Fruit fly (Drosophila melanogaster) whole organism, embryonic: ENCODE data around the gene Zwilch.

Source experiments
- Antp ChIP-seq: fragments of 200-800 bp; sonication (Bioruptor generic); optimal IDR thresholded peaks from 3 replicates; lab custom pipeline; 2016; ENCODE audit warnings: missing biosample characterization, missing genetic modification characterization
- B-H2 ChIP-seq: fragments of 200-800 bp; sonication (Bioruptor generic); optimal IDR thresholded peaks from 2 replicates; lab custom pipeline; 2018; ENCODE audit warnings: missing biosample characterization, mild to moderate bottlenecking, missing genetic modification characterization
- CG10431 ChIP-seq: fragments of 200-800 bp; sonication (Bioruptor generic); optimal IDR thresholded peaks from 3 replicates; lab custom pipeline; 2018; ENCODE audit warnings: missing biosample characterization, mild to moderate bottlenecking, missing genetic modification characterization
- CG10462 ChIP-seq: fragments of 200-800 bp; sonication (Bioruptor generic); optimal IDR thresholded peaks from 2 replicates; lab custom pipeline; 2016; ENCODE audit warnings: missing biosample characterization, missing genetic modification characterization
- CG11398 ChIP-seq: fragments of 200-800 bp; sonication (Bioruptor generic); optimal IDR thresholded peaks from 2 replicates; lab custom pipeline; 2016; ENCODE audit warnings: missing biosample characterization, missing genetic modification characterization
- CG12071 ChIP-seq: fragments of 200-800 bp; sonication (Bioruptor generic); optimal IDR thresholded peaks from 3 replicates; lab custom pipeline; 2018; ENCODE audit warnings: missing biosample characterization, mild to moderate bottlenecking, missing genetic modification characterization
- CG13775 ChIP-seq: fragments of 200-800 bp; sonication (Bioruptor generic); optimal IDR thresholded peaks from 3 replicates; lab custom pipeline; 2017; ENCODE audit warnings: missing biosample characterization, mild to moderate bottlenecking, missing genetic modification characterization
- CG14667 ChIP-seq: fragments of 200-800 bp; sonication (Bioruptor generic); IDR thresholded peaks from 2 replicates; pipeline ENCODE4 v1.3.6; 2022; ENCODE audit warnings: missing biosample characterization, missing genetic modification characterization
- CG14710 ChIP-seq: fragments of 200-800 bp; sonication (Bioruptor generic); optimal IDR thresholded peaks from 3 replicates; lab custom pipeline; 2019; ENCODE audit warnings: missing biosample characterization, mild to moderate bottlenecking, missing genetic modification characterization, moderate library complexity
- CG15011 ChIP-seq: fragments of 200-800 bp; sonication (Bioruptor generic); optimal IDR thresholded peaks from 3 replicates; lab custom pipeline; 2018; ENCODE audit warnings: missing biosample characterization, mild to moderate bottlenecking, missing genetic modification characterization
- CG16815 ChIP-seq: fragments of 200-800 bp; sonication (Bioruptor generic); optimal IDR thresholded peaks from 3 replicates; lab custom pipeline; 2017; ENCODE audit warnings: missing biosample characterization, mild to moderate bottlenecking, missing genetic modification characterization
- CG17361 ChIP-seq: fragments of 200-800 bp; sonication (Bioruptor generic); IDR thresholded peaks from 3 replicates; pipeline ENCODE4 v1.3.6; 2022; ENCODE audit warnings: missing biosample characterization, missing genetic modification characterization
- CG18262 ChIP-seq: fragments of 200-800 bp; optimal IDR thresholded peaks from 3 replicates; lab custom pipeline; 2019; ENCODE audit warnings: missing biosample characterization, mild to moderate bottlenecking, missing genetic modification characterization, moderate library complexity
- CG2678 ChIP-seq: fragments of 200-800 bp; sonication (Bioruptor generic); optimal IDR thresholded peaks from 3 replicates; lab custom pipeline; 2019; ENCODE audit warnings: missing biosample characterization, mild to moderate bottlenecking, missing genetic modification characterization, moderate library complexity
- CG31388 ChIP-seq: fragments of 200-800 bp; sonication (Bioruptor generic); optimal IDR thresholded peaks from 2 replicates; lab custom pipeline; 2016; ENCODE audit warnings: missing biosample characterization, missing genetic modification characterization
- CG34224 ChIP-seq: fragments of 200-800 bp; sonication (Bioruptor generic); IDR thresholded peaks from 3 replicates; pipeline ENCODE4 v1.3.6; 2022; ENCODE audit warnings: missing biosample characterization, missing genetic modification characterization; ENCODE audit not compliant: partially characterized antibody
- CG6272 ChIP-seq: fragments of 200-800 bp; sonication (Bioruptor generic); IDR thresholded peaks from 2 replicates; pipeline ENCODE4 v1.3.6; 2022; ENCODE audit warnings: missing biosample characterization, missing genetic modification characterization
- CG6683 ChIP-seq: fragments of 200-800 bp; sonication (Bioruptor generic); optimal IDR thresholded peaks from 2 replicates; lab custom pipeline; 2017; ENCODE audit warnings: missing biosample characterization, mild to moderate bottlenecking, missing genetic modification characterization, missing genetic modification reagents
- CG6765 ChIP-seq: fragments of 200-800 bp; sonication (Bioruptor generic); optimal IDR thresholded peaks from 3 replicates; lab custom pipeline; 2017; ENCODE audit warnings: missing biosample characterization, mild to moderate bottlenecking, missing genetic modification characterization
- CG7271 ChIP-seq: fragments of 200-800 bp; sonication (Bioruptor generic); optimal IDR thresholded peaks from 2 replicates; lab custom pipeline; 2018; ENCODE audit warnings: missing biosample characterization, mild to moderate bottlenecking, missing genetic modification characterization, moderate library complexity
- CG9215 ChIP-seq: fragments of 200-800 bp; sonication (Bioruptor generic); IDR thresholded peaks from 2 replicates; pipeline ENCODE4 v1.3.6; 2022; ENCODE audit warnings: missing biosample characterization, missing genetic modification characterization
- CTCF ChIP-seq: fragments of 200-800 bp; sonication (Bioruptor generic); optimal IDR thresholded peaks from 2 replicates; lab custom pipeline; 2017; ENCODE audit warnings: missing biosample characterization, mild to moderate bottlenecking, missing genetic modification characterization, moderate library complexity
- D19A ChIP-seq: fragments of 200-800 bp; optimal IDR thresholded peaks from 3 replicates; lab custom pipeline; 2019; ENCODE audit warnings: missing biosample characterization, mild to moderate bottlenecking, missing genetic modification characterization, moderate library complexity
- D19B ChIP-seq: fragments of 200-800 bp; sonication (Bioruptor generic); optimal IDR thresholded peaks from 2 replicates; lab custom pipeline; 2017; ENCODE audit warnings: missing biosample characterization, mild to moderate bottlenecking, missing genetic modification characterization
- Dip3 ChIP-seq: fragments of 200-800 bp; sonication (Bioruptor generic); optimal IDR thresholded peaks from 3 replicates; lab custom pipeline; 2016; ENCODE audit warnings: missing biosample characterization, missing genetic modification characterization
- Dref ChIP-seq: fragments of 200-800 bp; sonication (Bioruptor generic); IDR thresholded peaks from 2 replicates; pipeline ENCODE4 v1.3.6; 2022; ENCODE audit warnings: missing biosample characterization, missing genetic modification characterization
- E2f2 ChIP-seq: fragments of 200-800 bp; sonication (Bioruptor generic); IDR thresholded peaks from 2 replicates; pipeline ENCODE4 v1.3.6; 2022; ENCODE audit warnings: missing biosample characterization, missing genetic modification characterization
- Eip74EF ChIP-seq, 2 experiments: fragments of 200-800 bp in 1 of 2; fragments of >200 bp in 1 of 2; sonication (Bioruptor generic) in 1 of 2; optimal IDR thresholded peaks; 2 replicates each; lab custom pipeline; 2017 to 2019; ENCODE audit warnings: missing biosample characterization in 2 of 2, missing genetic modification characterization in 2 of 2, mild to moderate bottlenecking in 1 of 2, moderate library complexity in 1 of 2
- Fer3 ChIP-seq: fragments of 200-800 bp; sonication (Bioruptor generic); optimal IDR thresholded peaks from 2 replicates; lab custom pipeline; 2018; ENCODE audit warnings: missing biosample characterization, mild to moderate bottlenecking, missing genetic modification characterization, moderate library complexity
- Hr39 ChIP-seq: fragments of >200 bp; optimal IDR thresholded peaks from 2 replicates; lab custom pipeline; 2017
- Kr ChIP-seq: fragments of 200-800 bp; sonication (Bioruptor generic); optimal IDR thresholded peaks from 2 replicates; lab custom pipeline; 2017; ENCODE audit warnings: missing biosample characterization, mild to moderate bottlenecking, missing genetic modification characterization
- MBD-R2 ChIP-seq: fragments of 200-800 bp; sonication (Bioruptor generic); IDR thresholded peaks from 2 replicates; pipeline ENCODE4 v1.3.6; 2022; ENCODE audit warnings: missing biosample characterization, missing genetic modification characterization
- NFAT ChIP-seq: fragments of 200-800 bp; sonication (Bioruptor generic); IDR thresholded peaks from 2 replicates; pipeline ENCODE4 v1.3.6; 2022; ENCODE audit warnings: missing biosample characterization, missing genetic modification characterization
- Ptx1 ChIP-seq: fragments of 200-800 bp; sonication (Bioruptor generic); IDR thresholded peaks from 2 replicates; pipeline ENCODE4 v1.3.6; 2022; ENCODE audit warnings: missing biosample characterization, missing genetic modification characterization
- Six4 ChIP-seq: fragments of 200-800 bp; sonication (Bioruptor generic); optimal IDR thresholded peaks from 2 replicates; lab custom pipeline; 2016; ENCODE audit warnings: missing biosample characterization, missing genetic modification characterization
- Xbp1 ChIP-seq: fragments of 200-800 bp; sonication (Bioruptor generic); optimal IDR thresholded peaks from 3 replicates; lab custom pipeline; 2016; ENCODE audit warnings: missing biosample characterization, mild to moderate bottlenecking, missing genetic modification characterization
- aop ChIP-seq: fragments of 200-800 bp; sonication (Bioruptor generic); IDR thresholded peaks from 2 replicates; pipeline ENCODE4 v1.3.6; 2022; ENCODE audit warnings: missing biosample characterization, missing genetic modification characterization
- bowl ChIP-seq: fragments of 200-800 bp; sonication (Bioruptor generic); IDR thresholded peaks from 2 replicates; pipeline ENCODE4 v1.3.6; 2022; ENCODE audit warnings: missing biosample characterization, missing genetic modification characterization
- chif ChIP-seq, 2 experiments: fragments of 200-800 bp; sonication (Bioruptor generic); optimal IDR thresholded peaks; 3 replicates each; lab custom pipeline; 2016; ENCODE audit warnings: missing biosample characterization in 2 of 2, missing genetic modification characterization in 2 of 2
- corto ChIP-seq: fragments of 200-800 bp; sonication (Bioruptor generic); optimal IDR thresholded peaks from 2 replicates; lab custom pipeline; 2016; ENCODE audit warnings: missing biosample characterization, mild to moderate bottlenecking, missing genetic modification characterization, moderate library complexity
- danr ChIP-seq: fragments of 200-800 bp; sonication (Bioruptor generic); IDR thresholded peaks from 2 replicates; pipeline ENCODE4 v1.3.6; 2022; ENCODE audit warnings: missing biosample characterization, missing genetic modification characterization
- dmrt11E ChIP-seq: fragments of 200-800 bp; sonication (Bioruptor generic); optimal IDR thresholded peaks from 3 replicates; lab custom pipeline; 2018; ENCODE audit warnings: missing biosample characterization, mild to moderate bottlenecking, missing genetic modification characterization, moderate library complexity
- ems ChIP-seq: fragments of 200-800 bp; sonication (Bioruptor generic); optimal IDR thresholded peaks from 3 replicates; lab custom pipeline; 2016; ENCODE audit warnings: missing biosample characterization, missing genetic modification characterization
- fd3F ChIP-seq: fragments of 200-800 bp; sonication (Bioruptor generic); optimal IDR thresholded peaks from 2 replicates; lab custom pipeline; 2018; ENCODE audit warnings: missing biosample characterization, mild to moderate bottlenecking, missing genetic modification characterization, moderate library complexity
- fd64A ChIP-seq: fragments of 200-800 bp; sonication (Bioruptor generic); optimal IDR thresholded peaks from 3 replicates; lab custom pipeline; 2018; ENCODE audit warnings: missing biosample characterization, mild to moderate bottlenecking, missing genetic modification characterization
- jigr1 ChIP-seq: fragments of 200-800 bp; sonication (Bioruptor generic); IDR thresholded peaks from 3 replicates; pipeline ENCODE4 v1.3.6; 2022; ENCODE audit warnings: missing biosample characterization, missing genetic modification characterization
- lov ChIP-seq, 2 experiments: fragments of 200-800 bp in 1 of 2; fragments of >200 bp in 1 of 2; sonication (Bioruptor generic) in 1 of 2; IDR thresholded peaks in 1 of 2; optimal IDR thresholded peaks in 1 of 2; 2 replicates in 1 of 2; 3 replicates in 1 of 2; pipeline versions ENCODE4 v1.3.6 to Lab custom; 2017 to 2022; ENCODE audit warnings: missing biosample characterization in 1 of 2, missing genetic modification characterization in 1 of 2
- oc ChIP-seq: fragments of 200-800 bp; sonication (Bioruptor generic); optimal IDR thresholded peaks from 2 replicates; lab custom pipeline; 2018; ENCODE audit warnings: missing biosample characterization, mild to moderate bottlenecking, missing genetic modification characterization, moderate library complexity
- pum ChIP-seq: fragments of 200-800 bp; sonication (Bioruptor generic); optimal IDR thresholded peaks from 2 replicates; lab custom pipeline; 2016; ENCODE audit warnings: missing biosample characterization, missing genetic modification characterization
- salm ChIP-seq: fragments of 200-800 bp; sonication (Bioruptor generic); optimal IDR thresholded peaks from 2 replicates; lab custom pipeline; 2018; ENCODE audit warnings: missing biosample characterization, mild to moderate bottlenecking, missing genetic modification characterization
- sens ChIP-seq: fragments of 200-800 bp; sonication (Bioruptor generic); peaks from one replicate; lab custom pipeline; 2016; ENCODE audit warnings: missing biosample characterization, missing genetic modification characterization
- shn ChIP-seq: fragments of 200-800 bp; sonication (Bioruptor generic); optimal IDR thresholded peaks from 3 replicates; lab custom pipeline; 2016; ENCODE audit warnings: missing biosample characterization, missing genetic modification characterization
- sob ChIP-seq: fragments of 200-800 bp; sonication (Bioruptor generic); IDR thresholded peaks from 2 replicates; pipeline ENCODE4 v1.3.6; 2022; ENCODE audit warnings: missing biosample characterization, missing genetic modification characterization

Gene Zwilch

DNA sequence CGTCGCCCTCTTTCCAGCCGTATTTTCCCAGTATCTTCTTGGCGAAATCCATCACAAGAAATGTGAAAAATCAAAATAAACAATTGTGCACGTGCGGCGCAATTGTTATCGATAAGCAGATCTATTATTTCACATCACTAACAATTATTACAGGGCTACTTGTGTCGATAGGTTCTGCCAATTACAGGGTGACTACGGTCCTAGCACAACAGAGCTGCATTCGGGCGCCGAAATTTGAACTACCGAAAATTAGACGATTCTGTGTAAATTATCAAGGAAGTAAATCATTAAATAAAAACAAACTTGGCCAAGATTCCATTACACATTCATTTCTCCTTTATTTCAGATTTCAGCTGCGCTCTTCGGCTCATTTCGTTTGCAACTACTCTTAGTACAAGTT, 2.7 kb upstream of the Zwilch start, which contains the start of gene CG15561 (continued):
- TF ChIP-seq CG7271 (tag; lab: Kevin White, UChicago) (peak; percentile 39), dmrt11E (peak; percentile 19), Dip3 (no peak), fd3F (GFP tag; lab: Kevin White, UChicago) (peak; percentile 5), CG17361 (GFP tag; lab: Robert Waterston, UW) (no peak), jigr1 (GFP tag; lab: Robert Waterston, UW) (no peak), D19B (GFP tag; lab: Kevin White, UChicago) (peak; percentile 7), D19A (tag; lab: Kevin White, UChicago) (no peak), CG34224 (GFP tag; lab: Robert Waterston, UW) (no peak), Hr39 (lab: Kevin White, UChicago) (no peak), shn (GFP tag; lab: Kevin White, UChicago) (no peak), CG6272 (no peak), CG10462 (GFP tag; lab: Kevin White, UChicago) (no peak), CG9215 (GFP tag; lab: Robert Waterston, UW) (no peak), sens (GFP tag; lab: Kevin White, UChicago) (peak; percentile 82), lov (optimal IDR thresholded peaks at IDR 0.05; lab: Kevin White, UChicago) (no peak), lov (GFP tag; IDR thresholded peaks at IDR 0.05; lab: Robert Waterston, UW) (no peak), ems (GFP tag; lab: Kevin White, UChicago) (peak; percentile 18), oc (no peak), CG12071 (peak; percentile 41), Eip74EF (GFP tag; optimal IDR thresholded peaks at IDR 0.05; lab: Kevin White, UChicago) (no peak), corto (no peak), danr (GFP tag; lab: Robert Waterston, UW) (no peak), aop (GFP tag; lab: Robert Waterston, UW) (no peak), fd64A (GFP tag; lab: Kevin White, UChicago) (peak; percentile 60), NFAT (GFP tag; lab: Robert Waterston, UW) (no peak), CG6683 (GFP tag; lab: Kevin White, UChicago) (no peak), CG14667 (GFP tag; lab: Robert Waterston, UW) (no peak), chif (GFP tag; optimal IDR thresholded peaks at IDR 0.05; lab: Kevin White, UChicago) (peak; percentile 32 to 50), Fer3 (tag; lab: Kevin White, UChicago) (peak; percentile 55), B-H2 (GFP tag; lab: Kevin White, UChicago) (peak; percentile 89), sob (no peak), MBD-R2 (no peak), Xbp1 (peak; percentile 30), CG18262 (no peak), CG13775 (GFP tag; lab: Kevin White, UChicago) (peak; percentile 6), CG6765 (no peak), CG10431 (peak; percentile 31), CG31388 (GFP tag; lab: Kevin White, UChicago) (no peak), salm (peak; percentile 35), bowl (GFP tag; lab: Robert Waterston, UW) (no peak), CG16815 (no peak), CG15011 (no peak), Antp (GFP tag; lab: Kevin White, UChicago) (peak; percentile 26), Dref (no peak), CG2678 (tag; lab: Kevin White, UChicago) (no peak), E2f2 (no peak), Kr (GFP tag; lab: Kevin White, UChicago) (no peak), Ptx1 (GFP tag; lab: Robert Waterston, UW) (no peak), Six4 (GFP tag; lab: Kevin White, UChicago) (no peak), CG14710 (tag; lab: Kevin White, UChicago) (peak; percentile 51), pum (GFP tag; lab: Kevin White, UChicago) (peak; percentile 35), CG11398 (GFP tag; lab: Kevin White, UChicago) (no peak), CTCF (GFP tag; lab: Kevin White, UChicago) (peak; percentile 48)
